Worm (Caenorhabditis elegans): ENCODE data around the gene T24E12.3.

The T24E12.3 gene

DNA sequence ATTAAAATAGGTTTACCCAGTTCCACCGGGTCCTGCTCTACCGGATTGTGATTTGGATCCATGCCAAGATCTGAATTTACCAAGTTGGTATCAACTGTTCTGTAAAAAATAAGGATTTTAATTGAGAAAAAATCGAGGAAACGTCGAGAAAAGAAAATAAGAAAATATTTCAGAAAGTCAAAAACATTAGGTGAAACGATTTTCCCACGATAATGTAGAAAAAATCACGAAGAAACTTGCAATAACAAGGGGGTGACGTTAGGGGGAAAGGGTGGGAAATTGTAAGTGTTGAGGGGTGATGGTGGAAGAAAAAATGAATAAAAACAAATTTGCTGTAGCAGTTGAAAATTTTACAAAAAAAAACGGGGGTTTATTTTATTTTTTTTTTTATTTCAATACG, 2.7 kb upstream of the T24E12.3 start, which contains the start of gene T24E12.10:
Gene T24E12.10, minus strand, starts transcription at position 101 of the 400 bp plus-strand sequence.
- no peak for TF ChIP-seq unc-62 (GFP tag; optimal IDR thresholded peaks at IDR 0.05)

DNA sequence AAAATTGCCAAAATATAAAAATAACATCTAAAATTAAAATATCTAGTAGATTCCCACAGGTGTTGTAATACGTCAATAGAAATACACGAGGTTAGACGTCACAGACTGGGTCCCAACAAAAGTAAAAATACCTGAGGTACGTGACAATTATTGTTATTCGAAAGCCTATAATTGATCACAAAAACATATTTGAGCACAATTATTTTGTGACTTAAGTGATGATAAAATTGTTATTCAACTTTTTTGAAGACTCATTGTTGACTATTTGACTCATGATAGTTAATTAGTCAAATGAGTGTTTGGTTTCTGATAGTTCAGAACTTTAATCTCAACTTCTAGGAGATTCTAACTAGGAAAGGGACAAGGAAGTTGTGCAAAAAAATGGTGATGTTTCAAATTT, 2.0 kb downstream of the T24E12.3 start:
- no peak for TF ChIP-seq unc-62 (GFP tag; optimal IDR thresholded peaks at IDR 0.05)

DNA sequence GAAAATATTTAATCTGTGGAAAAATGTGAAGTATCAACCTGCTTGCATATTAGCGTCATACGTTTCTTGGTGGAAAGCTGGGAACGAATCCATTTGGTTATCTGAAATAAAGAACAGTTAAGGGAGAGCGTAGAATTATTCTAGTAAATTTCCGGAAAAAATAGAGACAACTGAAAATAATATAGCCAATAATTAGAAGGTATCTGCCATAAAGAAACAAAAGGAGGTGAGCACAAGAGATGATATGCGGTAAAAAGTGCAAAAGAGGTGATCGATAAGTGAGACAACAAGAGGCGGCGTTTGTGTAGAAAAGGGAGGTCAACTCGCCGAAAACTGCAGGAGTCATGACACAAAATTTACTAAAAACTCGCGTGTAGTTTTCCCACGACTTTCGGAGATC, 3.6 kb downstream of the T24E12.3 start, which contains the start of gene T24E12.11:
Gene T24E12.11, minus strand, starts transcription at position 101 of the 400 bp plus-strand sequence.
- TF ChIP-seq unc-62 (GFP tag; optimal IDR thresholded peaks at IDR 0.05), result no peak

DNA sequence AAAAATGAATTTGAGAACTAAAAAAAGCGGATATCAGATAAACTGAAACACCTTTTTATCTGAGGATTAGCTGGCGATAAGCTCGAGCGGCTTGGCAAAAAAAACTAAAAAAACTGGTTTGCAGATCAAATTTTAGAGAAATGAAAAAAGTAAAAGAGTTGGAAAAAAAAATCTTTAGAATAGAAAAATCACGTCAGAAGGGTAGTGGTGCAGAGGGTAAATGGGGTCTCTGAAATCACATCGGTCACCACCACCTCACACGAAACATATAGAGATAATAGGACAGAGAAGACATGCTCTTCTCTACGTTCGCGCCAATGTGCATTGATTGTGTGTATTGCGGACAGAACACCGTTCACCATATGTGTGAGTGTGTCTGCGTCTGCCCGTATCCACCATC, 5.4 kb downstream of the T24E12.3 start:
- TF ChIP-seq unc-62 (GFP tag; optimal IDR thresholded peaks at IDR 0.05), result no peak

DNA sequence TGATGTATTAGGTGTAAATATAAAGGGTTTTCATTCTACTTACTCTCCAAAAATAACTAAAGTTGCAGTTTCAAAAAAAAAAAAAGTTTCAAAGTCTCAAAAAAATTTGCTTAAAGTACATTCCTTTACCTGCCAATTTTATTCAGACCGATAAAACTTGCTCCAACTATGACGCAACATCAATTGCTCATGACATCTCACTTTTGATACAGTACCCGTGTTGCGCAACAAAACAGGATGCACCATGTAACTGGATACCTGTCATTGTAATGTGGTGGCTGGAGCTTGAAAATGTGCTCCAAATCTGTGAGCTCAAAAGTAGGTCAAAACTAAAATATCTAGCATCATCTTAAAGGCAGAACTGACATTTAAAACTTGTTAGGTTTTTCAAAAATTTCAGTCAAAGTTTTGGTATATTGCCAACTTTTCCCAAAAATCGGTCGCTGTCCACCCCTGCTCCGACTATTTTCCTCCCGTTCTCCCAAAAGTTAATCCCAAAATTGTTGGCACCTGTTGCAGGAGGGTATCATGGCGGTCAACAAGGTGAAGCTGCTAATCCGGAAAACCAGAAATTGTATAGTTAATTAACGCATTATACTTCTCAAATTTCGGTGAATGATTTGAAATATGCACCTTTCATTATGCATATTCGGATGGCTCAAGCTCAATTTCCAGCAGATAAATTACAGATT, 6.6 kb downstream of the T24E12.3 start, which contains the start of gene T24E12.2:
Gene T24E12.2, plus strand, starts transcription at position 642 of the 692 bp plus-strand sequence.
- TF ChIP-seq unc-62 (GFP tag; optimal IDR thresholded peaks at IDR 0.05), result no peak

DNA sequence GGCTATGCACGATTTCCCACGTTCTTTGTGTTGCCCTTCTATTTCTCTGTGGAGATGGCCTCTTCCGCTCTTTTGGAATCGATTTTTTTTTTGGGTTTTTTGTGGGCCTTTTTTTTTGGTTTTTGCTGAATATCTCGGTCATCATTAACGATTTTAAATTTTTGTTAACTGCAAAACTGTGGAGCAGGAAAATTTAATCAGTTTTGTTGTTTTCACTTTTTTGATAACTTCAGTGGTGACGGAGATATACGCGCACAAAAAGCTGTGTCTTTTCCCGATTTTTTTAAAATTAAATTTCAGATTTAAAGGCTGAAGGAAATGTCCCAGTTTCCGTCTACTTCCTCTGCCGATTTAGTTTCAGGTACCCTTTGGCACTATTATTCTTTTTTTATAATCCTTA, 9.4 kb downstream of the T24E12.3 start, which contains the start of gene T24E12.1:
Gene T24E12.1, plus strand, starts transcription at position 301 of the 400 bp plus-strand sequence.
- TF ChIP-seq unc-62 (GFP tag; optimal IDR thresholded peaks at IDR 0.05), result no peak

DNA sequence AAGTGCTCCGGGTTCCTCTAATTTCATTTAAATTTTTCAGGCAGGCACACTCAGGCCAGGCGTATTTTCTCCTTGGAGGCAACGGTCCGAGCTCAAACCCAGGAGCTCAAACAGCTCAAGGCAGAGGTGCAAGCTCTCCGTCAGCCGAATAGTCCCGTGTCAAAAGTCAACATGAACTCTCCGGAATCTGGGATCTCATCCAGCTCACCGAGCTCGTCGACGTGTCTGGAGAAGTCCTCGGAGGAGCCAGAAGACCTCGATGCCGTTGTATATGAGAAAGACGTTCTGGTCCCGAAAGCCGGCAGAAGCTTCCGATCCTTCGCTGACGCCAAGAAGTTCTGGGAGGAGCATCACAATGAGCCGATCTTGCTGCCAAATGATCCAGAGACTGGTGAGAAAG, 9.9 kb downstream of the T24E12.3 start:
- TF ChIP-seq unc-62 (GFP tag; optimal IDR thresholded peaks at IDR 0.05), result no peak

DNA sequence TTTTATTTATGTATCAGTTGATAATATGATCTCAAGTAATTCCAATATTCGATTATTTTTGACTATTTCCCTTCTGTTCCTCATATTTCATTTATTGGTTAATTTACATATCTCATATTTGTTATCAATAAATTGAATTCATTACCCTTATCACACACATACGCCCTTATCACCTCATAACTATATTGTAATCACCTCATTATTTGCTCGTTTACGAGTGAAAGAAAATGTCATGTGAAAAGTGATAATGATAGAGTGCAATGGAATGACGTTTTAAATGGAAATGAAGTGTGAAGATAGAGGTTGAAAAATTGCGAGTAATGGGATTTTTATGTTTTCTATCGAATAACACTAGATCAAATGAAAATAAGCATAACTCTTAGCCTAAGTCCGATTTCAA, 10.7 kb downstream of the T24E12.3 start:
- TF ChIP-seq unc-62 (GFP tag; optimal IDR thresholded peaks at IDR 0.05), result no peak

DNA sequence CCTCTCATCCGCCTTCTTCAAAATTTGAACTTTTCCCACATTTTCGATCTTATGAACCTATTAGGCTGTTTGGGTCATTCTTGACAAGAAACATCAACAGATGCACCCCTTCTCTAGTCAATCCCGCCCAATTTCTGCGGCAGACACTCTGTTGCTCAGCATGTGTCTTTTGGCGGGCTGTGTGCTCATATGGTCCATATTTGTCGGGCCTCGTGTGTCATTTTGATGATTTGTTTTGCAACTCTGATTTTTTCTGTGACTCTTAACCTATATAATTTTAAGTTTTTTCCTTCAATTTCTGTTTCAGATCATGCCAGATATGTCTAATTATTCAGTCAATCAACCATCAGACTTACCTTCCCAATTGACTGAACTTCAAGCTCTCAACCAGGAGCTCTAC, 11.3 kb downstream of the T24E12.3 start, which contains the start of gene T24E12.13:
Gene T24E12.13, plus strand, starts transcription at position 301 of the 400 bp plus-strand sequence.
- TF ChIP-seq unc-62 (GFP tag; optimal IDR thresholded peaks at IDR 0.05), result no peak

DNA sequence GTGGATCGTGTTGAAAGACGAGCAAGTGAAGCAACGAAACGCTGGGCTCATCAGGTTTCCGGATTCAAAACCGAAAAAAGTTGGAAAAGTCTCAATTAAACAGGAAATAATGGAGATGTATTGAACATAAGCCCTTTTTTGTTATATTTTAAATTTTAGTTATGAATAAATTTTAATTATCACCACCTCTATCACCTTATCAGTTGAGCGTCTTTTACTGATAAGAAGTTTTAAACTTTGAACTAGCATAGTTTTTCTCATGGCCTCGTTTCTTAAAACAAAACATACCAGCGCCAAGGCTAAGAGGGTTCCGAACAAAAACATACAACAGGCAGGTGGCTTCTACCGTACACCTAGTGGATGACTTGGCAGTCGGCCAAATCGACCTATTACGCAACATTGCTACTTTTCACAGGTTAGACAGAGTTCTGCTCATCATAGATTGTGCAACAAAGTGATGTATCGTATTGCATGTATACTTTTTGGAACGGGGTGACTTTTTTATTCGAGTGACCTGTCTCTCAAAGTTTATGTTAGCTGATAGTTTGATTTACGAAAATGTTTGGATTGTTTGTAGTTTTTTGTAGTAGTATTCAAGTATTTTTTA, 12.6 kb downstream of the T24E12.3 start:
- TF ChIP-seq unc-62 (GFP tag; optimal IDR thresholded peaks at IDR 0.05), result no peak

DNA sequence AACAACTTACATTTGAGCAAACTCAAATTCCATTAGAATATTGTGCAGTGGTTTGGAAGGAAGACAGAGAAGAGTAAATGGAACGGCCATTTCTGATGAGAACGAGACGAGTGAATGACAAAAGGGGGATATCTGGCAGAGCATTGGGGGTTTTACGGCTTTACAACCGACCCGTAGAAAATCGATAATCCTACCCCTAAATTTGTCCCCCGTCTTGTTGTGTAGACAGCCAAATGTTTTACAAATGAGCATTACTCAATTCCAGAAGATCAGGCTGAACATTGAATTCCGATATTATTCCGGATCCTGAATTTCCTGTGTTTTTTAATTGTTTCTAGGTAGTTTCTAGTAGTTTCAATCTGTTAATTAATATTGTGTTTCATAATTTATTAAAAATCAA, 17.5 kb downstream of the T24E12.3 start, which contains the start of gene fbxb-99:
Gene fbxb-99, minus strand, starts transcription at position 101 of the 400 bp plus-strand sequence.
- TF ChIP-seq unc-62 (GFP tag; optimal IDR thresholded peaks at IDR 0.05), result no peak

DNA sequence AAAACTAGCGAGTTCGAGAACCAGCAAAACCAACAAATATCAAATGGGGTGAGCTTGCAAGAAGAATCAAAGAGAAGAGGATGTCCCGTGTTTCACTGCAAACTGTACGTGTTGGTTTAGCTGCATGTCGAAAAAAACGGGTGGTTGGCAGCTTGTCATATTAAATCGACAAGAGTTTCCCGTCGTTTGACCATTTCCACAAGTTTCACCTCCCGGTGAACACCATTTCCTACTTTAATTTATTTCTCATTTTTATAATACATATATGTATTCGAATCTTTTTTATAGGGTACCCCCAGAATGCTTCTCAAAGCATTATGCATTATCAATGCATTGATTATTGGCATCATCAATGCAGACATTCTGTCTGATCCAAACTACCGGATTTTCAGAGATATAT, 19.5 kb downstream of the T24E12.3 start, which contains the start of gene Y8A9A.2:
Gene Y8A9A.2, plus strand, starts transcription at position 301 of the 400 bp plus-strand sequence.
- TF ChIP-seq unc-62 (GFP tag; optimal IDR thresholded peaks at IDR 0.05), result no peak

DNA sequence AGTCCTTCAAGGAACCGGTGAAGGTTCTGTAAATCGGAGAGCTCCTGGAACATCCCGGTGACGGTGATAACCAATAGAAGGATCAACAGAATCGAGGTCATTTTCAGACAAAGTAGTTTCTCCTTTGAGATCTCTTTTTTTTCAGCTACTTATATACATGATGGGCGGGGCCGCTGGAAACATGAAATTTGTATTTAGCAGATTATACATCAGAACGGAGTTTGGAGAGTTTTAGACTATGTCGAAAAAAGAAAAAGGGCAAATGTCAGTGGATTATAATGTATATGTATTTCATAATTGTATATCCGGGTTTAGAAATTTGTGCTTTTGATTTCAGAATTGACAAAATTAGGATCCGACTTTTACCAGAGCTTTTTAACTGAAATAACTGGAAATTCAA, 27.4 kb downstream of the T24E12.3 start, which contains the start of gene ins-32:
Gene ins-32, minus strand, starts transcription at position 101 of the 400 bp plus-strand sequence.
- TF ChIP-seq unc-62 (GFP tag; optimal IDR thresholded peaks at IDR 0.05), result no peak

DNA sequence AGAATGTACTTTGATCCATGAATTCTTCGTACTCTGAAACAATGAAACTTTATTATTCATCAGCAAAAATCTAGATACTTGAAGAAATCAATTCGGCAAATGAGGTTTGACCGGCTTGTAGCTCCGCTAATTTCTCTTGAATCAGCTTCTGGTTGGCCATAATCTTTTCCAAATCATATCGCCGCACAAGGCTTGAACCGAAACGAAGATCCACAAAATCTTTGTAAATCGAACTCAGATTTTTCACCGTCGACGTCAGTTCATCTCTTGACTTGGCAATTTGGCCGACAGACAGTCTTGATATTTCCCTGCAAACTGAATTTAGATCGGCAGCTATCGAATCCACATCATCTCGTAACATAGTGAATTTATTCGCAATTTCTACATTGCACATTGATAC, 29.7 kb downstream of the T24E12.3 start:
- no peak for TF ChIP-seq unc-62 (GFP tag; optimal IDR thresholded peaks at IDR 0.05)

DNA sequence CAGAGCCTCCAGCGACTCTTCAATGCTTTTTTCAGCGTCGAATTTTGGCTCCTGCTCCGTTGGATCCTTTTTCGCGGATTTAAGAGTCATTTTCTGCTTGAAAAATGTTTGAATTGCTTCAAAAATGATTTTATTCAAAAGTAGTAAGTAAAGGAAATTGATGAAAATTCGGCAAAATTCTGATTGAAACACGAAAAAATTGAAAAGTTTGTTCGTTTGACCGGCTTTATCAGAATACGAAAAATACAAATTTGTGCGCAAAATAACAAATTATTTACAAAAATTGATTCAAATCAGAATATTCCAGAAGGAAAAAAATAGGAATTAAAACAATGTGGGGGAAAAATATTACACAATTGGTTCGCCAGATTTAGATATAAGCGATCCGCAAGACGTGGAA, 31.1 kb downstream of the T24E12.3 start, which contains the start of gene F54D10.4:
Gene F54D10.4, minus strand, starts transcription at position 101 of the 400 bp plus-strand sequence.
- no peak for TF ChIP-seq unc-62 (GFP tag; optimal IDR thresholded peaks at IDR 0.05)

DNA sequence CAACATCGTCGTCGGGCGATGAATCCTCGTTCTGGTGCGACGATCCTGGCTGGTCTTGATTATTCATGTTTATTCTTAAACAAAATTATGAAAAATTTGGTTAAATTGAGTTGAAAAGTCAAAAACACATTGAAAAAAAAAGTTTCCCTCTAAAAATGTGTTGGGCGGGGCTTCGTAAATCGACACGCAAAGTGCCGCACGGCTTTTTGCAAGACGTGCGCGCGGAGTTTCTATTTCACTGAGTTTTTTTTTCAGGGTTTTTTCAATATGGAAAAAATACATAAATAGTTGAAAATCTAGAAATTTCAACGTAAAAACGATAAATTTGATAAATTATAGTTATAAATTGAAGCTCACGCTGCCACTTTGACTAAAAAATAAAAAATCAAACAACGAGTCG, 32.3 kb downstream of the T24E12.3 start, which contains the start of gene F54D10.5:
Gene F54D10.5, minus strand, starts transcription at position 74 of the 400 bp plus-strand sequence.
- no peak for TF ChIP-seq unc-62 (GFP tag; optimal IDR thresholded peaks at IDR 0.05)
